Worm (Caenorhabditis elegans) whole organism, mixed stage, embryonic: ENCODE results near the gene tmed-4.

ENCODE experiments used
- M03D4.4 ChIP-seq: sonication (generic microtip); optimal IDR thresholded peaks from 2 replicates; lab custom pipeline; 2017; ENCODE audit warnings: mild to moderate bottlenecking, missing genetic modification characterization, missing compliant biosample characterization
- ces-1 ChIP-seq: fragments of 150-350 bp; optimal IDR thresholded peaks from 2 replicates; lab custom pipeline; 2014; ENCODE audit warnings: missing biosample characterization, missing genetic modification reagents, missing genetic modification characterization
- elt-3 ChIP-seq: fragments of 150-350 bp; optimal IDR thresholded peaks from 2 replicates; lab custom pipeline; 2014; ENCODE audit warnings: missing biosample characterization, missing genetic modification characterization
- flh-1 ChIP-seq: fragments of 200-800 bp; sonication (Bioruptor generic); optimal IDR thresholded peaks from 2 replicates; lab custom pipeline; 2018; ENCODE audit warnings: mild to moderate bottlenecking, missing genetic modification characterization, moderate library complexity, missing compliant biosample characterization
- lin-13 ChIP-seq: fragments of 150-350 bp; optimal IDR thresholded peaks from 2 replicates; lab custom pipeline; 2014; ENCODE audit warnings: missing biosample characterization, missing genetic modification characterization
- nhr-237 ChIP-seq: fragments of 150-350 bp; optimal IDR thresholded peaks from 2 replicates; lab custom pipeline; 2014; ENCODE audit warnings: missing biosample characterization, missing genetic modification characterization
- pha-4 ChIP-seq: fragments of 150-350 bp; optimal IDR thresholded peaks from 2 replicates; lab custom pipeline; 2018; ENCODE audit warnings: missing biosample characterization, missing genetic modification reagents, missing genetic modification characterization
- snpc-4 ChIP-seq: fragments of 150-350 bp; optimal IDR thresholded peaks from 2 replicates; lab custom pipeline; 2014; ENCODE audit warnings: missing biosample characterization, missing genetic modification characterization

- TF ChIP-seq pha-4 (no peak), lin-13 (tag; lab: Kevin White, UChicago) (no peak), flh-1 (GFP tag; lab: Kevin White, UChicago) (no peak), ces-1 (GFP tag; lab: Kevin White, UChicago) (no peak), snpc-4 (tag; lab: Kevin White, UChicago) (no peak), nhr-237 (tag; lab: Kevin White, UChicago) (no peak), M03D4.4 (tag; lab: Kevin White, UChicago) (no peak), elt-3 (no peak)
These were observed 32.8 kb downstream of the tmed-4 start, which contains the start of the genes chk-2 and Y60A3A.19 for ce11 chrV:19915973-19916605.
